Worm (Caenorhabditis elegans) whole organism, L2 larva: Measurements from ENCODE around the gene F08F8.7.

ENCODE experiments used
- ceh-82 ChIP-seq: fragments of 150-350 bp; optimal IDR thresholded peaks from 2 replicates; lab custom pipeline; 2014; ENCODE audit warnings: missing biosample characterization, missing genetic modification characterization
- lsy-2 ChIP-seq, 2 experiments: fragments of 150-350 bp in 1 of 2; sonication (generic microtip) in 1 of 2; optimal IDR thresholded peaks; 2 replicates each; lab custom pipeline; 2014 to 2017; ENCODE audit warnings: missing biosample characterization in 2 of 2, missing genetic modification characterization in 2 of 2
- mab-5 ChIP-seq: fragments of 150-350 bp; optimal IDR thresholded peaks from 2 replicates; lab custom pipeline; 2014; ENCODE audit warnings: missing biosample characterization, missing genetic modification characterization
- mbf-1 ChIP-seq: sonication (generic microtip); optimal IDR thresholded peaks from 2 replicates; lab custom pipeline; 2017; ENCODE audit warnings: missing biosample characterization, missing genetic modification characterization
- nhr-77 ChIP-seq: fragments of 150-350 bp; optimal IDR thresholded peaks from 2 replicates; lab custom pipeline; 2014; ENCODE audit warnings: missing biosample characterization, missing genetic modification characterization
- snpc-4 ChIP-seq: fragments of 150-350 bp; optimal IDR thresholded peaks from 2 replicates; lab custom pipeline; 2014; ENCODE audit warnings: missing biosample characterization, missing genetic modification characterization

- TF ChIP-seq nhr-77 = no peak
- TF ChIP-seq lsy-2 (tag; optimal IDR thresholded peaks at IDR 0.05; lab: Kevin White, UChicago) = peak in 1 of 2 experiments; percentile 62
- TF ChIP-seq mab-5 (tag; lab: Kevin White, UChicago) = no peak
- no peak for TF ChIP-seq mbf-1
- TF ChIP-seq ceh-82 (tag; lab: Kevin White, UChicago) = no peak
- no peak for TF ChIP-seq snpc-4 (tag; lab: Kevin White, UChicago)
Measured at ce11 chrIII:7357356-7357755, 10.4 kb upstream of the F08F8.7 start, which contains the start of gene F08F8.10.
